Worm (Caenorhabditis elegans): ENCODE results near the gene C39E9.12.

- TF ChIP-seq ztf-11 (tag; optimal IDR thresholded peaks at IDR 0.05) (no peak), pqm-1 (tag; optimal IDR thresholded peaks at IDR 0.05) (no peak), lin-13 (GFP tag; optimal IDR thresholded peaks at IDR 0.05) (no peak)
Observed at ce11 chrIV:13052568-13052967, 41.2 kb upstream of the C39E9.12 start, which contains the start of gene F49E11.7.

Data from whole organism, L1 larva.